Comparison of ENCODE assay signal across 1 fruit fly cellular context in genomic region chr2L:3351575-3352219, dm6.
TF ChIP-seq lines count a peak whose summit lies in the region.

No protein-coding gene starts in this region.

TF ChIP-seq in whole organism, prepupa, 60 proteins besides CTCF, POLR2A, EP300 and RAD21 (continued from another document):
- TF ChIP-seq CG15336 (GFP tag; IDR thresholded peaks at IDR 0.05; lab: Robert Waterston, UW): no peak
- peak; percentile 66 for TF ChIP-seq CG6808 (GFP tag; optimal IDR thresholded peaks at IDR 0.05; lab: Kevin White, UChicago)
- no peak for TF ChIP-seq Eip93F (GFP tag; optimal IDR thresholded peaks at IDR 0.05; lab: Kevin White, UChicago)
- peak; percentile 20 for TF ChIP-seq CG32006 (GFP tag; optimal IDR thresholded peaks at IDR 0.05; lab: Kevin White, UChicago)
- no peak for TF ChIP-seq Blimp-1 (GFP tag; optimal IDR thresholded peaks at IDR 0.05; lab: Kevin White, UChicago)
- TF ChIP-seq CG31627 (GFP tag; optimal IDR thresholded peaks at IDR 0.05; lab: Kevin White, UChicago): peak; percentile 12
- peak; percentile 52 for TF ChIP-seq spab (GFP tag; optimal IDR thresholded peaks at IDR 0.05; lab: Kevin White, UChicago)
- TF ChIP-seq fd59A (GFP tag; optimal IDR thresholded peaks at IDR 0.05; lab: Kevin White, UChicago): peak; percentile 63
- TF ChIP-seq CG8119 (GFP tag; IDR thresholded peaks at IDR 0.05; lab: Robert Waterston, UW): 0 out of 3 replicates have a peak, but pooled peaks have one; percentile 33
- no peak for TF ChIP-seq fkh (GFP tag; optimal IDR thresholded peaks at IDR 0.05; lab: Kevin White, UChicago)
- TF ChIP-seq Sox102F (GFP tag; optimal IDR thresholded peaks at IDR 0.05; lab: Kevin White, UChicago): peak; percentile 29
- TF ChIP-seq CG6163 (GFP tag; IDR thresholded peaks at IDR 0.05; lab: Robert Waterston, UW): peak; percentile 45; the same call in 2 of the 3 replicates
- no peak for TF ChIP-seq CG4318 (GFP tag; optimal IDR thresholded peaks at IDR 0.05; lab: Kevin White, UChicago)
- TF ChIP-seq Eip75B (GFP tag; optimal IDR thresholded peaks at IDR 0.05; lab: Kevin White, UChicago): peak; percentile 25
- TF ChIP-seq Ets21C (GFP tag; optimal IDR thresholded peaks at IDR 0.05; lab: Kevin White, UChicago): no peak
- peak; percentile 66 for TF ChIP-seq svp (GFP tag; lab: Kevin White, UChicago)
- peak; percentile 30 for TF ChIP-seq Met (GFP tag; optimal IDR thresholded peaks at IDR 0.05; lab: Kevin White, UChicago)
- peak; percentile 62 for TF ChIP-seq CG10669 (GFP tag; optimal IDR thresholded peaks at IDR 0.05; lab: Kevin White, UChicago)
- TF ChIP-seq pdm3 (GFP tag; optimal IDR thresholded peaks at IDR 0.05; lab: Kevin White, UChicago): peak; percentile 36
- TF ChIP-seq salr (GFP tag; optimal IDR thresholded peaks at IDR 0.05; lab: Kevin White, UChicago): no peak
- no peak for TF ChIP-seq fd85E (GFP tag; optimal IDR thresholded peaks at IDR 0.05; lab: Kevin White, UChicago)
- TF ChIP-seq Ets96B (tag; optimal IDR thresholded peaks at IDR 0.05; lab: Kevin White, UChicago): peak; percentile 58
- no peak for TF ChIP-seq dac (GFP tag; optimal IDR thresholded peaks at IDR 0.05; lab: Kevin White, UChicago)
- no peak for TF ChIP-seq Hr38 (GFP tag; optimal IDR thresholded peaks at IDR 0.05; lab: Kevin White, UChicago)
- TF ChIP-seq CG3032 (tag; optimal IDR thresholded peaks at IDR 0.05; lab: Kevin White, UChicago): peak; percentile 72
- no peak for TF ChIP-seq Gug (GFP tag; IDR thresholded peaks at IDR 0.05; lab: Robert Waterston, UW)
- TF ChIP-seq net (GFP tag; optimal IDR thresholded peaks at IDR 0.05; lab: Kevin White, UChicago): peak; percentile 26
- TF ChIP-seq CG10631 (GFP tag; optimal IDR thresholded peaks at IDR 0.05; lab: Kevin White, UChicago): peak; percentile 39
